Fruit fly (Drosophila melanogaster): ENCODE results near the gene CG9330.

CG9330 gene

DNA sequence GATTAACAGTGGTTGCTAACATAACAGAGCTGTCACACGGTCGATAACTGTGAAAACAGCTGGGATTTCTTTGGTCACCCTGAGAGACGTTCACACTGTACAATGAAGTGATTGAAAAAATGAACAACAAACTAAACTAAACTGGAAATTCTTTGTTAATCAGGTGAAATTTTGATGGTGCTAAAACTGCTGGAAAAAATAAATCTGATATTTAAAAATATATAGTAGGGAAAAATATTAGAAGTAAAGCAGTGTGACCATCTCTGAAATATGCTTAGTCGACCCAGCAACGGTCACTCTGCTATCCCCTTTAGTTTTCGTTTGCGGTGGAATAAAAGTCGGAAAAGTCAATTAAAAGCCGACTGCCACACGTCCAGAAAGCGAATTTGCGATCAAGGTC lies at the start of gene CG9330, which contains the start of gene CG9231 (continued):
- TF ChIP-seq pita (GFP tag; optimal IDR thresholded peaks at IDR 0.05) (no peak), sob (GFP tag; IDR thresholded peaks at IDR 0.05) (0 out of 2 replicates have a peak, but pooled peaks have one; percentile 24), Sox102F (GFP tag; optimal IDR thresholded peaks at IDR 0.05) (peak; percentile 11), CG10462 (GFP tag; optimal IDR thresholded peaks at IDR 0.05) (no peak), gsb-n (tag; optimal IDR thresholded peaks at IDR 0.05) (peak; percentile 40), onecut (GFP tag; IDR thresholded peaks at IDR 0.05) (peak; percentile 37; the same call in 1 of the 2 replicates), B-H2 (GFP tag; optimal IDR thresholded peaks at IDR 0.05) (no peak), tna (GFP tag; IDR thresholded peaks at IDR 0.05; ENCODE audit: partially characterized antibody) (no peak), sim (GFP tag; IDR thresholded peaks at IDR 0.05) (no peak), repo (GFP tag; optimal IDR thresholded peaks at IDR 0.05) (no peak), Bgb (GFP tag; IDR thresholded peaks at IDR 0.05; ENCODE audit: partially characterized antibody) (no peak), CG17385 (GFP tag; optimal IDR thresholded peaks at IDR 0.05) (no peak), pho (GFP tag; optimal IDR thresholded peaks at IDR 0.05) (no peak), HLH3B (GFP tag; IDR thresholded peaks at IDR 0.05) (no peak), Elba2 (GFP tag; optimal IDR thresholded peaks at IDR 0.05) (peak; percentile 45), Pdp1 (GFP tag; optimal IDR thresholded peaks at IDR 0.05) (peak; percentile 13 to 14), HmgZ (tag; optimal IDR thresholded peaks at IDR 0.05) (peak; percentile 56), Hmr (GFP tag; optimal IDR thresholded peaks at IDR 0.05) (peak; percentile 18), NK7.1 (GFP tag; optimal IDR thresholded peaks at IDR 0.05) (no peak), CG10543 (GFP tag; optimal IDR thresholded peaks at IDR 0.05) (peak; percentile 22), Mrtf (GFP tag; IDR thresholded peaks at IDR 0.05) (no peak), CG14860 (GFP tag; IDR thresholded peaks at IDR 0.05; ENCODE audit: partially characterized antibody) (no peak), Bdp1 (GFP tag; optimal IDR thresholded peaks at IDR 0.05) (no peak), CG6683 (GFP tag; optimal IDR thresholded peaks at IDR 0.05) (no peak), CG10267 (tag; optimal IDR thresholded peaks at IDR 0.05) (peak; percentile 69), CG4328 (GFP tag; optimal IDR thresholded peaks at IDR 0.05) (no peak), gem (tag; optimal IDR thresholded peaks at IDR 0.05) (peak; percentile 39), CG12155 (GFP tag; optimal IDR thresholded peaks at IDR 0.05) (no peak), CrebB (tag; optimal IDR thresholded peaks at IDR 0.05) (no peak), CG5953 (GFP tag; IDR thresholded peaks at IDR 0.05) (no peak), CG2712 (tag; optimal IDR thresholded peaks at IDR 0.05) (peak; percentile 52), CG9215 (GFP tag; IDR thresholded peaks at IDR 0.05) (no peak), Fer1 (GFP tag; optimal IDR thresholded peaks at IDR 0.05) (peak; percentile 10), CG4360 (GFP tag; IDR thresholded peaks at IDR 0.05) (no peak), CG11247 (GFP tag; IDR thresholded peaks at IDR 0.05) (no peak), CG10274 (GFP tag; optimal IDR thresholded peaks at IDR 0.05) (no peak), exex (tag; optimal IDR thresholded peaks at IDR 0.05) (no peak), nerfin-1 (tag; optimal IDR thresholded peaks at IDR 0.05) (peak; percentile 55), CG30403 (GFP tag; optimal IDR thresholded peaks at IDR 0.05) (peak; percentile 61), BEAF-32 (GFP tag; optimal IDR thresholded peaks at IDR 0.05) (peak; percentile 48), CG4707 (GFP tag; optimal IDR thresholded peaks at IDR 0.05) (no peak), CG6689 (GFP tag; IDR thresholded peaks at IDR 0.05) (no peak), CG15479 (GFP tag; optimal IDR thresholded peaks at IDR 0.05) (peak; percentile 38), NC2α (GFP tag; optimal IDR thresholded peaks at IDR 0.05) (no peak), CG9932 (GFP tag; IDR thresholded peaks at IDR 0.05) (no peak), sc (optimal IDR thresholded peaks at IDR 0.05) (no peak), sc (GFP tag; optimal IDR thresholded peaks at IDR 0.05) (no peak), klu (GFP tag; IDR thresholded peaks at IDR 0.05) (no peak), Ets65A (GFP tag) (peak; percentile 55), eyg (GFP tag; optimal IDR thresholded peaks at IDR 0.05) (no peak), Hmx (GFP tag; optimal IDR thresholded peaks at IDR 0.05) (peak; percentile 8), mam (GFP tag; optimal IDR thresholded peaks at IDR 0.05) (peak; percentile 2)
